Worm (Caenorhabditis elegans) whole organism, L2 larva: ENCODE data around the gene sprr-2.
A peak's percentile ranks its signal among the peaks of the same experiment; 100 is the strongest.

Experiments
- C34F6.9 ChIP-seq: fragments of 150-350 bp; optimal IDR thresholded peaks from 2 replicates; lab custom pipeline; 2014; ENCODE audit warnings: missing biosample characterization, missing genetic modification characterization
- F13H6.1 ChIP-seq: sonication (generic microtip); optimal IDR thresholded peaks from 2 replicates; lab custom pipeline; 2016; ENCODE audit warnings: missing genetic modification characterization, missing compliant biosample characterization
- Y55F3AM.14 ChIP-seq: fragments of 200-800 bp; sonication (Bioruptor generic); optimal IDR thresholded peaks from 2 replicates; lab custom pipeline; 2018; ENCODE audit warnings: mild to moderate bottlenecking, missing genetic modification characterization, missing compliant biosample characterization
- ZK546.5 ChIP-seq: sonication (generic microtip); optimal IDR thresholded peaks from 2 replicates; lab custom pipeline; 2017; ENCODE audit warnings: missing biosample characterization, missing genetic modification characterization
- alr-1 ChIP-seq: fragments of 150-350 bp; optimal IDR thresholded peaks from 2 replicates; lab custom pipeline; 2014; ENCODE audit warnings: missing biosample characterization, missing genetic modification characterization
- aly-2 ChIP-seq: fragments of 150-350 bp; optimal IDR thresholded peaks from 2 replicates; lab custom pipeline; 2014; ENCODE audit warnings: missing biosample characterization, missing genetic modification characterization
- ama-1 ChIP-seq: fragments of 150-350 bp; optimal IDR thresholded peaks from 2 replicates; lab custom pipeline; 2018; ENCODE audit warnings: inconsistent platforms
- blmp-1 ChIP-seq: sonication (generic microtip); optimal IDR thresholded peaks from 2 replicates; lab custom pipeline; 2017; ENCODE audit warnings: missing genetic modification characterization, mild to moderate bottlenecking, missing compliant biosample characterization, antibody characterized with exemption, moderate library complexity; ENCODE audit not compliant: insufficient read depth
- ceh-16 ChIP-seq: fragments of 150-350 bp; optimal IDR thresholded peaks from 2 replicates; lab custom pipeline; 2014; ENCODE audit warnings: missing biosample characterization, missing genetic modification characterization
- ceh-82 ChIP-seq: fragments of 150-350 bp; optimal IDR thresholded peaks from 2 replicates; lab custom pipeline; 2014; ENCODE audit warnings: missing biosample characterization, missing genetic modification characterization
- crh-2 ChIP-seq: sonication (generic microtip); optimal IDR thresholded peaks from 2 replicates; lab custom pipeline; 2017; ENCODE audit warnings: missing biosample characterization, missing genetic modification characterization
- dmd-4 ChIP-seq: sonication (generic microtip); optimal IDR thresholded peaks from 2 replicates; lab custom pipeline; 2017; ENCODE audit warnings: missing biosample characterization, missing genetic modification characterization
- egl-27 ChIP-seq: sonication (generic microtip); optimal IDR thresholded peaks from 3 replicates; lab custom pipeline; 2017; ENCODE audit warnings: missing biosample characterization, missing genetic modification reagents, missing genetic modification characterization
- elt-3 ChIP-seq: sonication (generic microtip); optimal IDR thresholded peaks from 2 replicates; lab custom pipeline; 2017; ENCODE audit warnings: missing biosample characterization, missing genetic modification characterization
- gmeb-1 ChIP-seq: fragments of 150-350 bp; optimal IDR thresholded peaks from 2 replicates; lab custom pipeline; 2014; ENCODE audit warnings: missing biosample characterization, missing genetic modification characterization
- lin-11 ChIP-seq: fragments of 150-350 bp; sonication (generic microtip); optimal IDR thresholded peaks from 2 replicates; lab custom pipeline; 2014; ENCODE audit warnings: missing biosample characterization, missing genetic modification characterization, inconsistent platforms, mixed read lengths
- lin-13 ChIP-seq: fragments of 150-350 bp; optimal IDR thresholded peaks from 2 replicates; lab custom pipeline; 2014; ENCODE audit warnings: missing biosample characterization, missing genetic modification reagents, missing genetic modification characterization
- mab-5 ChIP-seq: fragments of 150-350 bp; optimal IDR thresholded peaks from 2 replicates; lab custom pipeline; 2014; ENCODE audit warnings: missing biosample characterization, missing genetic modification characterization
- mbf-1 ChIP-seq: sonication (generic microtip); optimal IDR thresholded peaks from 2 replicates; lab custom pipeline; 2017; ENCODE audit warnings: missing biosample characterization, missing genetic modification characterization
- mdl-1 ChIP-seq, 2 experiments: fragments of 150-350 bp in 1 of 2; sonication (generic microtip) in 1 of 2; optimal IDR thresholded peaks; 2 replicates each; lab custom pipeline; 2017; ENCODE audit warnings: missing biosample characterization in 2 of 2, missing genetic modification characterization in 2 of 2
- nhr-129 ChIP-seq: fragments of 150-350 bp; optimal IDR thresholded peaks from 2 replicates; lab custom pipeline; 2014; ENCODE audit warnings: missing biosample characterization, missing genetic modification characterization
- nhr-237 ChIP-seq: fragments of 150-350 bp; optimal IDR thresholded peaks from 2 replicates; lab custom pipeline; 2014; ENCODE audit warnings: missing biosample characterization, missing genetic modification characterization
- nhr-77 ChIP-seq: fragments of 150-350 bp; optimal IDR thresholded peaks from 2 replicates; lab custom pipeline; 2014; ENCODE audit warnings: missing biosample characterization, missing genetic modification characterization
- peb-1 ChIP-seq: fragments of 150-350 bp; optimal IDR thresholded peaks from 2 replicates; lab custom pipeline; 2014; ENCODE audit warnings: missing biosample characterization, missing genetic modification characterization
- sem-4 ChIP-seq: fragments of 150-350 bp; optimal IDR thresholded peaks from 2 replicates; lab custom pipeline; 2014; ENCODE audit warnings: missing biosample characterization, missing genetic modification reagents, missing genetic modification characterization
- skn-1 ChIP-seq: sonication (generic microtip); optimal IDR thresholded peaks from 2 replicates; lab custom pipeline; 2017; ENCODE audit warnings: missing biosample characterization, missing genetic modification characterization
- sma-3 ChIP-seq: sonication (generic microtip); optimal IDR thresholded peaks from 2 replicates; lab custom pipeline; 2016; ENCODE audit warnings: missing genetic modification reagents, missing genetic modification characterization, missing compliant biosample characterization
- sma-9 ChIP-seq, 2 experiments: fragments of 150-350 bp in 1 of 2; sonication (generic microtip) in 1 of 2; optimal IDR thresholded peaks; 2 replicates each; lab custom pipeline; 2014 to 2016; ENCODE audit warnings: missing genetic modification characterization in 2 of 2, mild to moderate bottlenecking in 1 of 2, missing biosample characterization in 1 of 2, missing compliant biosample characterization in 1 of 2, missing genetic modification reagents in 1 of 2, moderate library complexity in 1 of 2
- unc-39 ChIP-seq: fragments of 150-350 bp; optimal IDR thresholded peaks from 2 replicates; lab custom pipeline; 2014; ENCODE audit warnings: missing biosample characterization, missing genetic modification characterization
- unc-55 ChIP-seq: fragments of 150-350 bp; sonication (generic microtip); optimal IDR thresholded peaks from 3 replicates; lab custom pipeline; 2014; ENCODE audit warnings: missing biosample characterization, missing genetic modification reagents, missing genetic modification characterization
- unc-62 ChIP-seq: fragments of 150-350 bp; optimal IDR thresholded peaks from 2 replicates; lab custom pipeline; 2014; ENCODE audit warnings: missing biosample characterization, missing genetic modification reagents, missing genetic modification characterization
- zag-1 ChIP-seq: fragments of 150-350 bp; optimal IDR thresholded peaks from 2 replicates; lab custom pipeline; 2014; ENCODE audit warnings: missing biosample characterization, missing genetic modification characterization
- ztf-1 ChIP-seq: fragments of 200-800 bp; sonication (Bioruptor generic); conservative IDR thresholded peaks from 2 replicates; pipeline ENCODE4 v1.3.6; 2022; ENCODE audit warnings: missing genetic modification characterization, missing compliant biosample characterization
- ztf-11 ChIP-seq: sonication (generic microtip); optimal IDR thresholded peaks from 2 replicates; lab custom pipeline; 2017; ENCODE audit warnings: missing biosample characterization, missing genetic modification characterization

sprr-2 gene

DNA sequence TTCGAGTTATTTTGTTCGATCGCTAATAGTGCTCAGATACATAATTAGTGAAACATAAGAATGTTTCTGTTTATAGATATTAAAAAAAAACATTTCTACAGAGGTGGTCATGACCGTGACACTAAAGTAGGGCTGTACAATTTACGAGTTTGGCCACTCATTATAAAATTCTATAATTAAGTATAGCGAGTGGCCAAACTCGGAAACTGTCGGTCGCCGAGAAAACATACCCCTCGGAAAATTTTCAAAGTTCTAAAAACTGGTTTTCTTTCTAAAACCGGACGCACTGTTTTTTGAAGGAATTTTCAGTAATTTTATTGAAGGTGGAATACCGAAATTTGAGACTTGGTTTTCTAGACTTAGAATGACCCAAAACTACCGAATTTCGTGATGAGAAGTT is 12.5 kb downstream of the sprr-2 start:
- TF ChIP-seq lin-13 (GFP tag; lab: Kevin White, UChicago), result no peak
- no peak for TF ChIP-seq elt-3
- no peak for TF ChIP-seq alr-1 (tag; lab: Kevin White, UChicago)
- TF ChIP-seq ztf-1 (GFP tag; lab: Robert Waterston, UW), result no peak
- no peak for TF ChIP-seq ztf-11 (tag; lab: Kevin White, UChicago)
- no peak for TF ChIP-seq skn-1 (tag; lab: Kevin White, UChicago)
- TF ChIP-seq lin-11, result no peak
- TF ChIP-seq nhr-77 (tag; lab: Kevin White, UChicago), result no peak
- no peak for TF ChIP-seq ceh-82 (tag; lab: Kevin White, UChicago)

DNA sequence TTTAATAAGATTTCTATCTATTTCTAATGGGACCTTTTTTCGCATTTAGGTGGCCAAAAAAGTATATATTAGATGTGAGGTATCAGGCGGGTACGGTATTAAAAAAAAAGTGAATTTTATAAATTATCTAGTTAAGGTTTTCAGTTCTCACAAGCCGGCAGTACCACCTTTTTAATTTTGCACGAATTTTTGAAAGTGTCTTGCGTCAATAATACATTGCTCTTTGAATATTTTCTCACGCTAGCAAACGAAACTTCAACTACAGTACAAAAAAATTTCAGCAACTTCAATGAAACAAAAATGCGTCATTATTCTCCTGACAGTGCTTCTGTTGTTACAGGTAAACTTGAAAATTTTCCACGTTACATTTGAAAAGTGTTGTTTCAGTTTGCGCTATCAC is 13.7 kb downstream of the sprr-2 start, which contains the start of gene F42D1.4:
Gene F42D1.4 (plus strand): TSS at position 301 of the 400 bp plus-strand sequence.
- TF ChIP-seq F13H6.1 (tag; lab: Kevin White, UChicago) (no peak), ztf-1 (GFP tag; lab: Robert Waterston, UW) (no peak), ama-1 (lab: Kevin White, UChicago) (no peak), mdl-1 (tag; optimal IDR thresholded peaks at IDR 0.05; lab: Kevin White, UChicago) (no peak), mbf-1 (tag; lab: Kevin White, UChicago) (no peak), mab-5 (no peak), peb-1 (tag; lab: Kevin White, UChicago) (no peak), ztf-11 (tag; lab: Kevin White, UChicago) (no peak), egl-27 (tag; lab: Kevin White, UChicago) (no peak), elt-3 (no peak), lin-13 (GFP tag; lab: Kevin White, UChicago) (no peak), ceh-16 (tag; lab: Kevin White, UChicago) (no peak), aly-2 (tag; lab: Kevin White, UChicago) (no peak), skn-1 (tag; lab: Kevin White, UChicago) (no peak), crh-2 (tag; lab: Kevin White, UChicago) (no peak), lin-11 (no peak), unc-62 (GFP tag; lab: Kevin White, UChicago) (no peak), nhr-237 (tag; lab: Kevin White, UChicago) (no peak), unc-39 (tag; lab: Kevin White, UChicago) (no peak)

ce11 chrX:14808796-14809195 is 15.6 kb downstream of the sprr-2 start:
- TF ChIP-seq mab-5, result no peak
- no peak for TF ChIP-seq peb-1 (tag; lab: Kevin White, UChicago)
- TF ChIP-seq aly-2 (tag; lab: Kevin White, UChicago), result no peak
- TF ChIP-seq egl-27 (tag; lab: Kevin White, UChicago), result no peak
- no peak for TF ChIP-seq nhr-129 (tag; lab: Kevin White, UChicago)
- no peak for TF ChIP-seq dmd-4 (tag; lab: Kevin White, UChicago)
- TF ChIP-seq unc-55 (GFP tag; lab: Kevin White, UChicago), result no peak
- peak; percentile 90 for TF ChIP-seq skn-1 (tag; lab: Kevin White, UChicago)
- TF ChIP-seq sem-4 (tag; lab: Kevin White, UChicago), result no peak
- no peak for TF ChIP-seq blmp-1 (tag; lab: Kevin White, UChicago)
- TF ChIP-seq unc-62 (GFP tag; lab: Kevin White, UChicago), result no peak
- TF ChIP-seq Y55F3AM.14 (GFP tag; lab: Kevin White, UChicago), result no peak
- TF ChIP-seq ztf-11 (tag; lab: Kevin White, UChicago), result no peak
- peak; percentile 28 for TF ChIP-seq lin-13 (GFP tag; lab: Kevin White, UChicago)
- TF ChIP-seq sma-3 (GFP tag; lab: Kevin White, UChicago), result peak; percentile 6

DNA sequence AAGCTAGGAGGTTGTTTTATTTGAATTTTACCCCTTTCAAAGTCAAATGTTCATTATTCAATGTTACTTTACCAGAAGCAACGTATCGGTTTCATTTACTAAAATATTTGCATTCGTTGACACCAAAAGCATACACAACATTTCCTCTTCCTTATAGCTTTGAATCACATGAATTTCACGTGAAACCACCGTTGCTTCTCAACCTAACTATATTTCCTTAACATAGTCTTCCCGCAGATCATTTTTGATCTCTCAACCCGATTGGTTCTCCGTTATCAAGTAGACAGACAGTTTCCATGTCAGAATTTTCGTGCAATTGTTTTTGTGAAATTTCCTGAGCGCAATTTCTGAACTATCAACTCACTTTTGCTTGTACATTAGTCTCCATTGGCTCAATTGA is 16.7 kb downstream of the sprr-2 start:
- TF ChIP-seq alr-1 (tag; lab: Kevin White, UChicago) (no peak), skn-1 (tag; lab: Kevin White, UChicago) (no peak), sma-9 (GFP tag; optimal IDR thresholded peaks at IDR 0.05; lab: Kevin White, UChicago) (peak; percentile 48), sma-9 (tag; optimal IDR thresholded peaks at IDR 0.05; lab: Kevin White, UChicago) (no peak), nhr-237 (tag; lab: Kevin White, UChicago) (no peak), C34F6.9 (tag; lab: Kevin White, UChicago) (no peak), nhr-129 (tag; lab: Kevin White, UChicago) (no peak), zag-1 (tag; lab: Kevin White, UChicago) (no peak), blmp-1 (tag; lab: Kevin White, UChicago) (no peak), ZK546.5 (tag; lab: Kevin White, UChicago) (no peak), ceh-16 (tag; lab: Kevin White, UChicago) (no peak), sem-4 (tag; lab: Kevin White, UChicago) (no peak), mdl-1 (tag; optimal IDR thresholded peaks at IDR 0.05; lab: Kevin White, UChicago) (no peak), nhr-77 (tag; lab: Kevin White, UChicago) (no peak), crh-2 (tag; lab: Kevin White, UChicago) (no peak), F13H6.1 (tag; lab: Kevin White, UChicago) (no peak), sma-3 (GFP tag; lab: Kevin White, UChicago) (no peak), gmeb-1 (tag; lab: Kevin White, UChicago) (peak; percentile 0)
